Worm (Caenorhabditis elegans) whole organism, L1 larva: ENCODE measurements around the gene lips-6.

Experiments used
- ama-1 ChIP-seq: fragments of 150-350 bp; optimal IDR thresholded peaks from 2 replicates; lab custom pipeline; 2014
- lsy-2 ChIP-seq, 2 experiments: fragments of 150-350 bp; optimal IDR thresholded peaks; 2 replicates each; lab custom pipeline; 2014; ENCODE audit warnings: missing biosample characterization in 2 of 2, missing genetic modification characterization in 2 of 2

DNA sequence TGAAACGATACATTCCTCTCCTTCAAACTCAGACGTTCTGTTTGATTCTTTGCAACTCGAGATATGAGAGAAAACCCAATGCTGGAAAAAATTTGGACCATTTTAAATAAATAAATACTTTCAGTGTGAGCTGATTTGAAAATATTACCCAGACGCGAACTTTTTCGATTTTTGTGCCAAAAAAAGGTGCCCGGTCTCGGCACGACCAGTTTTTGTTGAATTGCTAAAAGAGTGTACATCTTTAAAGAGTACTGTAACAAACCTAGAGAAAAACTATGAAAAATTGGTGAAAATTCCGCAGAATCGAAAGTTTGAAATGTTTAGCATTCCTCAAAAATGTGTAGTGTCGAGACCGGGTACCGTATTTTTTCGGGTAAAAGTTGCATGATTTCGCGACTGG is 45.7 kb upstream of the lips-6 start, which contains the start of gene K08E4.8:
- no peak for TF ChIP-seq lsy-2 (tag; optimal IDR thresholded peaks at IDR 0.05; lab: Kevin White, UChicago)
- no peak for TF ChIP-seq ama-1 (lab: Kevin White, UChicago)
